Fruit fly (Drosophila melanogaster) whole organism, embryonic: ENCODE results near the gene CG7519.
A peak's percentile ranks its signal among the peaks of the same experiment; 100 is the strongest.

ENCODE experiments used
- BEAF-32 ChIP-seq: fragments of 200-800 bp; sonication (Bioruptor generic); optimal IDR thresholded peaks from 3 replicates; lab custom pipeline; 2017; ENCODE audit warnings: missing biosample characterization, missing genetic modification characterization, mild to moderate bottlenecking, moderate library complexity, missing genetic modification reagents
- CG10462 ChIP-seq: fragments of 200-800 bp; sonication (Bioruptor generic); optimal IDR thresholded peaks from 2 replicates; lab custom pipeline; 2016; ENCODE audit warnings: missing biosample characterization, missing genetic modification characterization
- CG11504 ChIP-seq: fragments of 200-800 bp; sonication (Bioruptor generic); optimal IDR thresholded peaks from 3 replicates; lab custom pipeline; 2019; ENCODE audit warnings: missing biosample characterization, mild to moderate bottlenecking, missing genetic modification characterization, moderate library complexity
- CG12391 ChIP-seq: fragments of 200-800 bp; sonication (Bioruptor generic); optimal IDR thresholded peaks from 3 replicates; lab custom pipeline; 2018; ENCODE audit warnings: missing biosample characterization, mild to moderate bottlenecking, missing genetic modification characterization, moderate library complexity
- CG12769 ChIP-seq: fragments of 200-800 bp; sonication (Bioruptor generic); optimal IDR thresholded peaks from 2 replicates; lab custom pipeline; 2019; ENCODE audit warnings: missing biosample characterization, mild to moderate bottlenecking, missing genetic modification characterization, moderate library complexity
- CG13296 ChIP-seq: fragments of 200-800 bp; sonication (Bioruptor generic); optimal IDR thresholded peaks from 3 replicates; lab custom pipeline; 2018; ENCODE audit warnings: missing biosample characterization, mild to moderate bottlenecking, missing genetic modification characterization
- CG1529 ChIP-seq: fragments of 200-800 bp; sonication (Bioruptor generic); optimal IDR thresholded peaks from 3 replicates; lab custom pipeline; 2018; ENCODE audit warnings: missing biosample characterization, missing genetic modification characterization
- CG15514 ChIP-seq: fragments of 200-800 bp; sonication (Bioruptor generic); optimal IDR thresholded peaks from 3 replicates; lab custom pipeline; 2017; ENCODE audit warnings: missing biosample characterization, missing genetic modification characterization, mild to moderate bottlenecking, moderate library complexity, missing genetic modification reagents
- CG16815 ChIP-seq: fragments of 200-800 bp; sonication (Bioruptor generic); optimal IDR thresholded peaks from 3 replicates; lab custom pipeline; 2017; ENCODE audit warnings: missing biosample characterization, mild to moderate bottlenecking, missing genetic modification characterization
- CG2116 ChIP-seq: fragments of 200-800 bp; sonication (Bioruptor generic); optimal IDR thresholded peaks from 3 replicates; lab custom pipeline; 2018; ENCODE audit warnings: missing biosample characterization, mild to moderate bottlenecking, missing genetic modification characterization
- CG2120 ChIP-seq: fragments of 200-800 bp; sonication (Bioruptor generic); optimal IDR thresholded peaks from 3 replicates; lab custom pipeline; 2016; ENCODE audit warnings: missing biosample characterization, missing genetic modification characterization
- CG31365 ChIP-seq: fragments of 200-800 bp; sonication (Bioruptor generic); optimal IDR thresholded peaks from 2 replicates; lab custom pipeline; 2018; ENCODE audit warnings: missing biosample characterization, mild to moderate bottlenecking, missing genetic modification characterization
- CG32772 ChIP-seq: fragments of 200-800 bp; sonication (Bioruptor generic); IDR thresholded peaks from 2 replicates; pipeline ENCODE4 v1.3.6; 2022; ENCODE audit warnings: missing biosample characterization, missing genetic modification characterization
- CG3281 ChIP-seq: fragments of 200-800 bp; sonication (Bioruptor generic); optimal IDR thresholded peaks from 3 replicates; lab custom pipeline; 2017; ENCODE audit warnings: missing biosample characterization, mild to moderate bottlenecking, missing genetic modification characterization
- CG34422 ChIP-seq: fragments of 200-800 bp; sonication (Bioruptor generic); IDR thresholded peaks from 3 replicates; pipeline ENCODE4 v1.3.6; 2022; ENCODE audit warnings: missing biosample characterization, missing genetic modification characterization
- CG3847 ChIP-seq: fragments of 200-800 bp; sonication (Bioruptor generic); IDR thresholded peaks from 2 replicates; pipeline ENCODE4 v1.3.6; 2022; ENCODE audit warnings: missing biosample characterization, missing genetic modification characterization
- CG4617 ChIP-seq: fragments of 200-800 bp; sonication (Bioruptor generic); optimal IDR thresholded peaks from 3 replicates; lab custom pipeline; 2016; ENCODE audit warnings: missing biosample characterization, missing genetic modification characterization, borderline replicate concordance
- CG8089 ChIP-seq: fragments of 200-800 bp; sonication (Bioruptor generic); optimal IDR thresholded peaks from 3 replicates; lab custom pipeline; 2016; ENCODE audit warnings: missing biosample characterization, missing genetic modification characterization
- CG9437 ChIP-seq: fragments of 200-800 bp; sonication (Bioruptor generic); optimal IDR thresholded peaks from 2 replicates; lab custom pipeline; 2018; ENCODE audit warnings: missing biosample characterization, mild to moderate bottlenecking, missing genetic modification characterization
- Dref ChIP-seq: fragments of 200-800 bp; sonication (Bioruptor generic); IDR thresholded peaks from 2 replicates; pipeline ENCODE4 v1.3.6; 2022; ENCODE audit warnings: missing biosample characterization, missing genetic modification characterization
- Jarid2 ChIP-seq: fragments of 200-800 bp; sonication (Bioruptor generic); optimal IDR thresholded peaks from 3 replicates; lab custom pipeline; 2017; ENCODE audit warnings: mild to moderate bottlenecking, missing biosample characterization, missing genetic modification reagents, missing genetic modification characterization
- Kr ChIP-seq: fragments of 200-800 bp; sonication (Bioruptor generic); optimal IDR thresholded peaks from 2 replicates; lab custom pipeline; 2017; ENCODE audit warnings: missing biosample characterization, mild to moderate bottlenecking, missing genetic modification characterization
- Med ChIP-seq: fragments of 200-800 bp; sonication (Bioruptor generic); peaks from one replicate; lab custom pipeline; 2016; ENCODE audit warnings: missing biosample characterization, missing genetic modification characterization, mild to moderate bottlenecking, inconsistent platforms, moderate library complexity
- Myb ChIP-seq: fragments of 200-800 bp; sonication (Bioruptor generic); optimal IDR thresholded peaks from 2 replicates; lab custom pipeline; 2016; ENCODE audit warnings: missing biosample characterization, missing genetic modification characterization
- NK7.1 ChIP-seq: fragments of 200-800 bp; sonication (Bioruptor generic); optimal IDR thresholded peaks from 3 replicates; lab custom pipeline; 2016; ENCODE audit warnings: missing biosample characterization, missing genetic modification characterization
- Nf-YB ChIP-seq: fragments of 200-800 bp; sonication (Bioruptor generic); optimal IDR thresholded peaks from 3 replicates; lab custom pipeline; 2019; ENCODE audit warnings: missing biosample characterization, mild to moderate bottlenecking, missing genetic modification characterization, moderate library complexity
- Nf-YC ChIP-seq: fragments of 200-800 bp; optimal IDR thresholded peaks from 3 replicates; lab custom pipeline; 2019; ENCODE audit warnings: missing biosample characterization, mild to moderate bottlenecking, missing genetic modification characterization, moderate library complexity
- PHDP ChIP-seq: fragments of 200-800 bp; sonication (Bioruptor generic); optimal IDR thresholded peaks from 3 replicates; lab custom pipeline; 2018; ENCODE audit warnings: missing biosample characterization, mild to moderate bottlenecking, missing genetic modification characterization, moderate library complexity
- Rfx ChIP-seq: fragments of 200-800 bp; sonication (Bioruptor generic); IDR thresholded peaks from 2 replicates; pipeline ENCODE4 v1.3.6; 2022; ENCODE audit warnings: missing biosample characterization, missing genetic modification characterization
- Vsx1 ChIP-seq: fragments of 200-800 bp; sonication (Bioruptor generic); optimal IDR thresholded peaks from 2 replicates; lab custom pipeline; 2017; ENCODE audit warnings: missing biosample characterization, mild to moderate bottlenecking, missing genetic modification characterization, missing genetic modification reagents
- ash1 ChIP-seq: fragments of 200-800 bp; sonication (Bioruptor generic); optimal IDR thresholded peaks from 2 replicates; lab custom pipeline; 2018; ENCODE audit warnings: missing biosample characterization, mild to moderate bottlenecking, missing genetic modification characterization
- bbx ChIP-seq: fragments of 200-800 bp; sonication (Bioruptor generic); IDR thresholded peaks from 2 replicates; pipeline ENCODE4 v1.3.6; 2022; ENCODE audit warnings: missing biosample characterization, missing genetic modification characterization; ENCODE audit not compliant: partially characterized antibody
- bowl ChIP-seq: fragments of 200-800 bp; sonication (Bioruptor generic); IDR thresholded peaks from 2 replicates; pipeline ENCODE4 v1.3.6; 2022; ENCODE audit warnings: missing biosample characterization, missing genetic modification characterization
- cato ChIP-seq: fragments of 200-800 bp; sonication (Bioruptor generic); optimal IDR thresholded peaks from 2 replicates; lab custom pipeline; 2016; ENCODE audit warnings: missing biosample characterization, missing genetic modification characterization, borderline replicate concordance
- chm ChIP-seq: fragments of 200-800 bp; sonication (Bioruptor generic); IDR thresholded peaks from 2 replicates; pipeline ENCODE4 v1.3.6; 2022; ENCODE audit warnings: missing biosample characterization, missing genetic modification characterization
- crc ChIP-seq: fragments of 200-800 bp; sonication (Bioruptor generic); optimal IDR thresholded peaks from 2 replicates; lab custom pipeline; 2016; ENCODE audit warnings: missing biosample characterization, missing genetic modification characterization
- knrl ChIP-seq: fragments of 200-800 bp; sonication (Bioruptor generic); IDR thresholded peaks from 3 replicates; pipeline ENCODE4 v1.3.6; 2022; ENCODE audit warnings: missing biosample characterization, missing genetic modification characterization; ENCODE audit not compliant: partially characterized antibody
- mld ChIP-seq: fragments of 200-800 bp; sonication (Bioruptor generic); IDR thresholded peaks from 3 replicates; pipeline ENCODE4 v1.3.6; 2022; ENCODE audit warnings: missing biosample characterization, missing genetic modification characterization; ENCODE audit not compliant: partially characterized antibody
- nom ChIP-seq: fragments of 200-800 bp; sonication (Bioruptor generic); optimal IDR thresholded peaks from 2 replicates; lab custom pipeline; 2017; ENCODE audit warnings: missing biosample characterization, missing genetic modification characterization, mild to moderate bottlenecking, moderate library complexity, missing genetic modification reagents
- pb ChIP-seq: fragments of 200-800 bp; sonication (Bioruptor generic); optimal IDR thresholded peaks from 3 replicates; lab custom pipeline; 2016; ENCODE audit warnings: missing biosample characterization, missing genetic modification characterization
- pnt ChIP-seq: fragments of 200-800 bp; sonication (Bioruptor generic); optimal IDR thresholded peaks from 3 replicates; lab custom pipeline; 2016; ENCODE audit warnings: missing biosample characterization, missing genetic modification characterization
- pros ChIP-seq: fragments of 200-800 bp; sonication (Bioruptor generic); optimal IDR thresholded peaks from 3 replicates; lab custom pipeline; 2019; ENCODE audit warnings: missing biosample characterization, mild to moderate bottlenecking, missing genetic modification characterization, moderate library complexity
- ro ChIP-seq: fragments of 200-800 bp; sonication (Bioruptor generic); IDR thresholded peaks from 2 replicates; pipeline ENCODE4 v1.3.6; 2022; ENCODE audit warnings: missing biosample characterization, missing genetic modification characterization
- sens-2 ChIP-seq: fragments of 200-800 bp; sonication (Bioruptor generic); IDR thresholded peaks from 2 replicates; pipeline ENCODE4 v1.3.6; 2022; ENCODE audit warnings: missing biosample characterization, missing genetic modification characterization
- sqz ChIP-seq: fragments of 200-800 bp; sonication (Bioruptor generic); optimal IDR thresholded peaks from 3 replicates; lab custom pipeline; 2018; ENCODE audit warnings: missing biosample characterization, mild to moderate bottlenecking, missing genetic modification characterization
- tap ChIP-seq: fragments of 200-800 bp; optimal IDR thresholded peaks from 3 replicates; lab custom pipeline; 2019; ENCODE audit warnings: missing biosample characterization, mild to moderate bottlenecking, missing genetic modification characterization, moderate library complexity
- tio ChIP-seq: fragments of 200-800 bp; sonication (Bioruptor generic); optimal IDR thresholded peaks from 2 replicates; lab custom pipeline; 2017; ENCODE audit warnings: missing biosample characterization, missing genetic modification characterization, inconsistent platforms
- trem ChIP-seq: fragments of 200-800 bp; optimal IDR thresholded peaks from 3 replicates; lab custom pipeline; 2019; ENCODE audit warnings: missing biosample characterization, mild to moderate bottlenecking, missing genetic modification characterization, moderate library complexity
- tx ChIP-seq: fragments of 200-800 bp; sonication (Bioruptor generic); optimal IDR thresholded peaks from 2 replicates; lab custom pipeline; 2016; ENCODE audit warnings: missing biosample characterization, missing genetic modification characterization
- wor ChIP-seq: fragments of 200-800 bp; sonication (Bioruptor generic); IDR thresholded peaks from 2 replicates; pipeline ENCODE4 v1.3.6; 2022; ENCODE audit warnings: missing biosample characterization, missing genetic modification characterization
- zf30C ChIP-seq: fragments of 200-800 bp; sonication (Bioruptor generic); optimal IDR thresholded peaks from 3 replicates; lab custom pipeline; 2018; ENCODE audit warnings: missing biosample characterization, mild to moderate bottlenecking, missing genetic modification characterization

Gene CG7519

dm6 chr3L:21464240-21464639, 28.6 kb upstream of the CG7519 start (continued):
- peak; percentile 50 for TF ChIP-seq CG8089 (GFP tag; lab: Kevin White, UChicago)
- peak; percentile 85 for TF ChIP-seq Vsx1 (GFP tag; lab: Kevin White, UChicago)
- TF ChIP-seq ash1 (GFP tag; lab: Kevin White, UChicago), result no peak
- no peak for TF ChIP-seq pnt (GFP tag; lab: Kevin White, UChicago)
- TF ChIP-seq CG3281 (GFP tag; lab: Kevin White, UChicago), result no peak
- no peak for TF ChIP-seq BEAF-32 (GFP tag; lab: Kevin White, UChicago)
- TF ChIP-seq CG31365 (tag; lab: Kevin White, UChicago), result no peak
- TF ChIP-seq crc (GFP tag; lab: Kevin White, UChicago), result no peak
- peak; percentile 63; the same call in 1 of the 2 replicates for TF ChIP-seq chm (GFP tag; lab: Robert Waterston, UW)
- TF ChIP-seq ro, result no peak
- TF ChIP-seq tx (GFP tag; lab: Kevin White, UChicago), result no peak
- TF ChIP-seq NK7.1 (GFP tag; lab: Kevin White, UChicago), result peak; percentile 64
- no peak; the same call in 1 of the 2 replicates for TF ChIP-seq Rfx (GFP tag; lab: Robert Waterston, UW)
- TF ChIP-seq CG11504 (tag; lab: Kevin White, UChicago), result peak; percentile 68
- no peak for TF ChIP-seq CG15514 (GFP tag; lab: Kevin White, UChicago)
- no peak for TF ChIP-seq Nf-YC (tag; lab: Kevin White, UChicago)
- no peak for TF ChIP-seq Myb (GFP tag; lab: Kevin White, UChicago)
- TF ChIP-seq cato (GFP tag; lab: Kevin White, UChicago), result no peak
- TF ChIP-seq CG2120 (GFP tag; lab: Kevin White, UChicago), result no peak
- TF ChIP-seq CG2116 (GFP tag; lab: Kevin White, UChicago), result peak; percentile 51
- no peak for TF ChIP-seq mld (GFP tag; lab: Robert Waterston, UW)
- no peak for TF ChIP-seq knrl (GFP tag; lab: Robert Waterston, UW)
- no peak for TF ChIP-seq CG9437 (GFP tag; lab: Kevin White, UChicago)
- TF ChIP-seq zf30C, result no peak
- TF ChIP-seq Med (GFP tag; lab: Kevin White, UChicago), result peak; percentile 93
- TF ChIP-seq bowl (GFP tag; lab: Robert Waterston, UW), result no peak
- TF ChIP-seq CG34422 (GFP tag; lab: Robert Waterston, UW), result no peak
- TF ChIP-seq wor (GFP tag; lab: Robert Waterston, UW), result no peak
- no peak for TF ChIP-seq nom (GFP tag; lab: Kevin White, UChicago)
- peak; percentile 92 for TF ChIP-seq trem
- TF ChIP-seq CG13296 (GFP tag; lab: Kevin White, UChicago), result no peak
- TF ChIP-seq tap (tag; lab: Kevin White, UChicago), result peak; percentile 68
- no peak for TF ChIP-seq bbx
- TF ChIP-seq CG4617 (GFP tag; lab: Kevin White, UChicago), result no peak
- peak; percentile 53 for TF ChIP-seq Jarid2 (GFP tag; lab: Kevin White, UChicago)
- 0 out of 2 replicates have a peak, but pooled peaks have one; percentile 7 for TF ChIP-seq Dref (GFP tag; lab: Robert Waterston, UW)
- no peak for TF ChIP-seq pros (GFP tag; lab: Kevin White, UChicago)
- no peak for TF ChIP-seq tio (GFP tag; lab: Kevin White, UChicago)
- TF ChIP-seq CG1529, result peak; percentile 81
- TF ChIP-seq CG10462 (GFP tag; lab: Kevin White, UChicago), result peak; percentile 30
- no peak for TF ChIP-seq CG3847 (GFP tag; lab: Robert Waterston, UW)
- TF ChIP-seq Kr (GFP tag; lab: Kevin White, UChicago), result peak; percentile 99
- TF ChIP-seq CG12769, result no peak
- peak; percentile 59 for TF ChIP-seq CG16815 (GFP tag; lab: Kevin White, UChicago)
- peak; percentile 68 for TF ChIP-seq sqz (GFP tag; lab: Kevin White, UChicago)
- TF ChIP-seq pb (GFP tag; lab: Kevin White, UChicago), result no peak
- peak; percentile 58 for TF ChIP-seq PHDP (tag; lab: Kevin White, UChicago)
- no peak for TF ChIP-seq sens-2 (GFP tag; lab: Robert Waterston, UW)
- peak; percentile 71 for TF ChIP-seq CG12391 (tag; lab: Kevin White, UChicago)
- peak; percentile 62 for TF ChIP-seq Nf-YB (GFP tag; lab: Kevin White, UChicago)
- TF ChIP-seq CG32772 (GFP tag; lab: Robert Waterston, UW), result 0 out of 2 replicates have a peak, but pooled peaks have one; percentile 42
